Worm (Caenorhabditis elegans) whole organism, young adult: Measurements from ENCODE around the gene C35C5.8.

Experiments
- B0035.1 ChIP-seq: sonication (generic microtip); optimal IDR thresholded peaks from 2 replicates; lab custom pipeline; 2016; ENCODE audit warnings: missing genetic modification characterization, mild to moderate bottlenecking, missing compliant biosample characterization, missing genotype, missing genetic modification reagents
- B0261.1 ChIP-seq: sonication (generic microtip); optimal IDR thresholded peaks from 2 replicates; lab custom pipeline; 2016; ENCODE audit warnings: mild to moderate bottlenecking, missing genetic modification characterization, moderate library complexity, missing compliant biosample characterization
- C17E4.6 ChIP-seq: fragments of 200-800 bp; sonication (Bioruptor generic); IDR thresholded peaks from 2 replicates; pipeline ENCODE4 v1.3.6; 2022; ENCODE audit warnings: missing genetic modification reagents, missing genetic modification characterization, missing compliant biosample characterization
- F10E7.11 ChIP-seq: sonication (generic microtip); optimal IDR thresholded peaks from 2 replicates; lab custom pipeline; 2017; ENCODE audit warnings: mild to moderate bottlenecking, missing genetic modification characterization, moderate library complexity, missing compliant biosample characterization
- F23B12.7 ChIP-seq: sonication (generic microtip); optimal IDR thresholded peaks from 2 replicates; lab custom pipeline; 2017; ENCODE audit warnings: missing genetic modification characterization, mild to moderate bottlenecking, missing compliant biosample characterization, antibody characterized with exemption, moderate library complexity; ENCODE audit not compliant: insufficient read depth
- F52B5.7 ChIP-seq: sonication (generic microtip); optimal IDR thresholded peaks from 2 replicates; lab custom pipeline; 2016; ENCODE audit warnings: mild to moderate bottlenecking, missing genetic modification characterization, missing compliant biosample characterization
- T07F8.4 ChIP-seq: sonication (generic microtip); optimal IDR thresholded peaks from 2 replicates; lab custom pipeline; 2016; ENCODE audit warnings: mild to moderate bottlenecking, missing genetic modification characterization, moderate library complexity, missing compliant biosample characterization
- Y53F4B.3 ChIP-seq: fragments of 200-800 bp; sonication (Bioruptor generic); IDR thresholded peaks from 2 replicates; pipeline ENCODE4 v1.3.6; 2022; ENCODE audit warnings: missing genetic modification reagents, missing genetic modification characterization, missing compliant biosample characterization
- Y95B8A.8 ChIP-seq: fragments of 200-800 bp; sonication (Bioruptor generic); IDR thresholded peaks from 2 replicates; pipeline ENCODE4 v1.3.6; 2022; ENCODE audit warnings: missing genetic modification reagents, missing genetic modification characterization, missing compliant biosample characterization
- aptf-2 ChIP-seq: fragments of 200-800 bp; sonication (Bioruptor generic); conservative IDR thresholded peaks from 2 replicates; pipeline ENCODE4 v1.3.6; 2022; ENCODE audit warnings: missing genetic modification reagents, missing genetic modification characterization, missing compliant biosample characterization
- aptf-3 ChIP-seq: fragments of 200-800 bp; sonication (Bioruptor generic); IDR thresholded peaks from 2 replicates; pipeline ENCODE4 v1.3.6; 2022; ENCODE audit warnings: missing genetic modification characterization, missing compliant biosample characterization
- attf-3 ChIP-seq: fragments of 200-800 bp; sonication (Bioruptor generic); conservative IDR thresholded peaks from 2 replicates; pipeline ENCODE4 v1.3.6; 2022; ENCODE audit warnings: missing genetic modification reagents, missing genetic modification characterization, missing compliant biosample characterization
- attf-5 ChIP-seq: fragments of 200-800 bp; sonication (Bioruptor generic); optimal IDR thresholded peaks from 2 replicates; lab custom pipeline; 2018; ENCODE audit warnings: mild to moderate bottlenecking, missing genetic modification characterization, missing compliant biosample characterization
- ceh-27 ChIP-seq: fragments of 200-800 bp; sonication (Bioruptor generic); optimal IDR thresholded peaks from 2 replicates; lab custom pipeline; 2018; ENCODE audit warnings: mild to moderate bottlenecking, missing genetic modification characterization, moderate library complexity, missing compliant biosample characterization
- ceh-58 ChIP-seq: fragments of 200-800 bp; sonication (Bioruptor generic); IDR thresholded peaks from 2 replicates; pipeline ENCODE4 v1.3.6; 2022; ENCODE audit warnings: missing genetic modification characterization, missing compliant biosample characterization
- die-1 ChIP-seq: sonication (generic microtip); optimal IDR thresholded peaks from 2 replicates; lab custom pipeline; 2016; ENCODE audit warnings: missing genotype, mild to moderate bottlenecking, missing genetic modification characterization, missing compliant biosample characterization
- dox-1 ChIP-seq: fragments of 200-800 bp; sonication (Bioruptor generic); IDR thresholded peaks from 2 replicates; pipeline ENCODE4 v1.3.6; 2022; ENCODE audit warnings: missing genetic modification reagents, missing genetic modification characterization, missing compliant biosample characterization
- hmg-1.2 ChIP-seq: fragments of 200-800 bp; sonication (Bioruptor generic); IDR thresholded peaks from 2 replicates; pipeline ENCODE4 v1.3.6; 2022; ENCODE audit warnings: missing genetic modification reagents, missing genetic modification characterization, missing compliant biosample characterization
- hsf-1 ChIP-seq: fragments of 200-800 bp; sonication (Bioruptor generic); IDR thresholded peaks from 2 replicates; pipeline ENCODE4 v1.3.6; 2022; ENCODE audit warnings: missing genetic modification reagents, missing genetic modification characterization, missing compliant biosample characterization
- let-607 ChIP-seq, 2 experiments: fragments of 200-800 bp in 1 of 2; sonication (Bioruptor generic) in 1 of 2; sonication (generic microtip) in 1 of 2; optimal IDR thresholded peaks; 2 replicates each; lab custom pipeline; 2016 to 2018; ENCODE audit warnings: mild to moderate bottlenecking in 2 of 2, missing compliant biosample characterization in 2 of 2, missing genetic modification characterization in 2 of 2, moderate library complexity in 2 of 2, missing genotype in 1 of 2
- nfya-1 ChIP-seq: sonication (generic microtip); optimal IDR thresholded peaks from 2 replicates; lab custom pipeline; 2017; ENCODE audit warnings: antibody characterized with exemption, missing compliant biosample characterization, missing genetic modification characterization, borderline replicate concordance; ENCODE audit not compliant: insufficient read depth
- nhr-90 ChIP-seq: sonication (generic microtip); optimal IDR thresholded peaks from 2 replicates; lab custom pipeline; 2016; ENCODE audit warnings: missing genotype, mild to moderate bottlenecking, missing genetic modification characterization, missing compliant biosample characterization
- rcor-1 ChIP-seq: fragments of 200-800 bp; sonication (Bioruptor generic); IDR thresholded peaks from 2 replicates; pipeline ENCODE4 v1.3.6; 2022; ENCODE audit warnings: missing genetic modification reagents, missing genetic modification characterization, missing compliant biosample characterization
- rec-8 ChIP-seq, 2 experiments: sonication (generic microtip); optimal IDR thresholded peaks; 2 replicates each; lab custom pipeline; 2016; ENCODE audit warnings: mild to moderate bottlenecking in 2 of 2, missing genetic modification characterization in 2 of 2, missing genetic modification reagents in 2 of 2, missing genotype in 2 of 2, missing biosample characterization in 1 of 2, missing compliant biosample characterization in 1 of 2, moderate library complexity in 1 of 2
- sea-2 ChIP-seq: fragments of 200-800 bp; sonication (Bioruptor generic); IDR thresholded peaks from 2 replicates; pipeline ENCODE4 v1.3.6; 2022; ENCODE audit warnings: missing genetic modification characterization, missing compliant biosample characterization
- snpc-1.3 ChIP-seq: sonication (generic microtip); optimal IDR thresholded peaks from 2 replicates; lab custom pipeline; 2017; ENCODE audit warnings: missing genetic modification characterization, mild to moderate bottlenecking, missing compliant biosample characterization, antibody characterized with exemption, moderate library complexity, missing genotype, missing genetic modification reagents; ENCODE audit not compliant: insufficient read depth
- somi-1 ChIP-seq: fragments of 200-800 bp; sonication (Bioruptor generic); optimal IDR thresholded peaks from 2 replicates; lab custom pipeline; 2018; ENCODE audit warnings: mild to moderate bottlenecking, missing genetic modification characterization, missing compliant biosample characterization
- tbp1 ChIP-seq: fragments of 200-800 bp; sonication (Bioruptor generic); optimal IDR thresholded peaks from 2 replicates; lab custom pipeline; 2018; ENCODE audit warnings: mild to moderate bottlenecking, missing genetic modification characterization, missing compliant biosample characterization
- tbx-9 ChIP-seq: sonication (generic microtip); optimal IDR thresholded peaks from 2 replicates; lab custom pipeline; 2016; ENCODE audit warnings: borderline replicate concordance, missing genetic modification characterization, inconsistent platforms, missing compliant biosample characterization
- unc-62 ChIP-seq: fragments of 150-350 bp; optimal IDR thresholded peaks from 2 replicates; lab custom pipeline; 2014; ENCODE audit warnings: missing biosample characterization, missing genetic modification reagents, missing genetic modification characterization
- zfh-2 ChIP-seq: fragments of 200-800 bp; sonication (Bioruptor generic); conservative IDR thresholded peaks from 2 replicates; pipeline ENCODE4 v1.3.6; 2022; ENCODE audit warnings: missing genetic modification reagents, missing genetic modification characterization, missing compliant biosample characterization

C35C5.8 gene

DNA sequence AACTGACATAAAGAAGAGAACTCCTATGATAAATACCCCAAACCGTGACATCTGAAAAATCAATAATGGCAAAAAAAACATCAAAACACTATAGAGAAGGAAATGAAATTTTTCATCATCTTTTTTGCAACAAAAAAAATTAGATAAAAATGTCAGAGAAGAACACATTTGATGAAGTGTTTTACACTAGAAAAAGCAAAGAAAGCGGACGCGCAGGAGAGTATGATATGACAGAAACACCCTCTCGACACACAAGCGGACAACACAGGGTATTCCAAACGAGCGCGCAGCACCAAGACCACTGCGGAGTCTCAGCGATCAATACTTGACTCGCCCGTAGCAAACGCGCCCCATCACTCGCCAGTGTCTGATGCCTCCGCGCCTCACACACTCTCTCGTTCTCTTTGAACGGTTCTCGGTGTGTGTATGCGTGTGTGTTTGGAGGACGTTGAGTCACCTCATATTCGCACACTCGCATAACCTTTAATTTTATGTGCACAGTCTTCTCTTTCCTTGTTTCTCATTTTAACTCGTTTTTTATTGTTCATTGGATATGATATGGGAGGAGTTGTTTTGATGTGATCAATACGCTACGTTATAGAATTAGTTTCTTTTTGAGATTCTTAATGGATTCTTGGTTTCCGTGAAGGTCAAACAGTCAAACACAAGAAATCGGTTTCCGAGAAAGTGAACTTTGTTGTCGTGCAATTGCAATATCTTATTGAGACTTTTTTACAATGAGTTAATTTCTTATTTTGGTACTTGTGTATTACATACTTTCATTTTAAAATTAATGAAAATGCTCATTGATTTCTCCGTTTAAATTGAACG lies 13.3 kb downstream of the C35C5.8 start, which contains the start of gene selt-1.1 (continued):
- peak; percentile 56; the same call in 1 of the 2 replicates for TF ChIP-seq rcor-1

DNA sequence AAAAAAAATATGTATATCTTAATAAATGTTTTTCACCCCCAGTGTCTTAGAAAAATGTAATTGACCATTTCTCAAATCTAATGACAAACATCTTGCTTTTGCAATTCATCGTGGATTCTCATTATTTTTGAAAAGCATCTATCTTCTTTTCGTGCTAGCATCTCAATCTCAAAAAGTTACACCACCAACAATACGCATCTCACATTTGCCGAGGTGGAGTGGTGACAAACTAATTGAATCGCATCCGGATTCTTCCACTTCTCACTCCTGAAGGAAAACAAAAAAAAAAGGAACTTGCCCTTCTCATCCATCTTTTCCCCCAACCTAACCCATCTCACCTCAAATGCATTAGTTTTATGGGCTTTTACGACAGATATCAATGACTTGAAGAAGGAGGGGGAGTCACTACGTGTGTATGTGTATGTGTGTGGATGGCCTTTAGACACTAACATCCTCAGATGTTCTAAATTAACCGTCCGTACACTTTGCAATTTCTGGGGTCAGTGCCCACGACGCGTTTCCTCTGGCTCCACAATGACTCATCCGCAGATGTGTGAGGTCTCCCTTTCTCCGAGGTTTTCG lies 14.1 kb downstream of the C35C5.8 start:
- TF ChIP-seq C17E4.6 (no peak), F23B12.7 (no peak), let-607 (tag; optimal IDR thresholded peaks at IDR 0.05; lab: Kevin White, UChicago) (no peak), tbx-9 (tag; lab: Kevin White, UChicago) (no peak), snpc-1.3 (tag; lab: Kevin White, UChicago) (no peak), aptf-3 (GFP tag; lab: Robert Waterston, UW) (no peak), hmg-1.2 (GFP tag; lab: Robert Waterston, UW) (no peak)

DNA sequence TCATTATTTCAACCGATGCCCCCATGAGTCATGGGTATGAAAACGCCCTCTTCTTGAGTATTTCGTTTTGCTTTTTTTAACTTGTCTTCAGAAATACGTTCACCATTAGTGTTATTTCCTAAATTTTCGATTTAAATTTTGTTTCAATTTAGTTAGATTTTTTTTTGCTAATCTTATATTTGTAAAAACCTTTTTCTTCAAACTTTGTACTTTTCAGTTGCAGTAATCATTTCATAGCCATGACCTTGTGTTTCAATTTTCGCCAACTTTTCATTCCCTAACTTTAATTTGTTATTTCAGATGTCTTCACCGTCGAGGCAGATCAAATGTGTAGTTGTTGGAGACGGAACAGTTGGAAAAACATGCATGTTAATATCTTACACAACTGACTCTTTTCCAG lies 14.9 kb downstream of the C35C5.8 start, which contains the start of gene mig-2:
Gene mig-2, plus strand, starts transcription at position 301 of the 400 bp plus-strand sequence.
- TF ChIP-seq Y95B8A.8 (GFP tag; lab: Robert Waterston, UW) (no peak), sea-2 (GFP tag; lab: Robert Waterston, UW) (no peak), unc-62 (GFP tag; lab: Kevin White, UChicago) (no peak), nhr-90 (tag; lab: Kevin White, UChicago) (no peak), F52B5.7 (tag; lab: Kevin White, UChicago) (no peak), ceh-58 (GFP tag; lab: Robert Waterston, UW) (no peak)
- TF ChIP-seq, all 124 proteins: peak for 0

DNA sequence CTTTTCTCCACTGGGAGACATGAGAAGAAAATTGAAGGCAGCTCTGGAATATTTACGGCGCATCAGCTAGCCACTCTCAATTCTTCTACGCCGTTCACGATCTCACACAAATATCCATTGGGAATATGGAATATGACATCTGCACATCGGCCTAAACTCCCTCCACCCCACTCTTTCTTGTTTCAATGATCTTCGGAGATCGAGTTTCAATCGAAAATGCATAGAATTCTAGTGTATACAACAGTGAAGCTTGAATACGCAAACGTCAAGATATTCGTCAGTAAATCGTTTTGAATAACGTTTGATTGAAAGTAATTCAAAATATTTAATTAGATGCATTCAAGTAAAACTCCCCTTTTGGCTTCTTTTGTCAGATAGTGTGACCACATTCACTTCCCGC lies 18.4 kb downstream of the C35C5.8 start:
- TF ChIP-seq T07F8.4 (tag; lab: Kevin White, UChicago), result no peak
- no peak for TF ChIP-seq hsf-1 (GFP tag; lab: Robert Waterston, UW)
- TF ChIP-seq Y53F4B.3 (GFP tag; lab: Robert Waterston, UW), result no peak
- TF ChIP-seq die-1 (tag; lab: Kevin White, UChicago), result no peak

DNA sequence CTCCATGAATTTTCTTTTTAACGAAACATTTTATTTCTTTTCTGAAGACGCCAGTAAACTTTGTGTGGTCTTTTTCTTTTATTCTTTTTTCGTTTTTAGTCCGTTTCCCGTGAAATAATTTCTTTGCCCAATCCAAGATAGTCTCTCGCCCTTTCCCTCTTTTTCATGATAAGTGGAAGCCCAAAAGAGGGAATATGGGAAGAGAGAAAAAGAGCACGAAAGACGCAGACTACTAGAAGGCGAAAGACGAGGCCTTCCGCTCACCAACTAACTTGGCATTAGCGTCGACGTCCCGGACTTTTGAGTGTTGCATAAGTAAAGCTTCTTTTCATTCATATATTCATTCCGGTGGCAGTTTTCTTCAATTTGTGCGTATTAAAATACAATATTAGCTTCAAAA lies 19.5 kb downstream of the C35C5.8 start:
- TF ChIP-seq B0035.1 (tag; lab: Kevin White, UChicago) (no peak), B0261.1 (no peak), zfh-2 (GFP tag; lab: Robert Waterston, UW) (no peak), attf-3 (no peak), attf-5 (no peak), aptf-3 (GFP tag; lab: Robert Waterston, UW) (no peak), F10E7.11 (tag; lab: Kevin White, UChicago) (no peak), nfya-1 (tag; lab: Kevin White, UChicago) (no peak), somi-1 (GFP tag; lab: Kevin White, UChicago) (no peak), aptf-2 (GFP tag; lab: Robert Waterston, UW) (no peak), ceh-27 (GFP tag; lab: Kevin White, UChicago) (no peak), dox-1 (GFP tag; lab: Robert Waterston, UW) (no peak), rec-8 (tag; optimal IDR thresholded peaks at IDR 0.05; lab: Kevin White, UChicago) (no peak), tbp1 (GFP tag; lab: Kevin White, UChicago) (no peak)
- TF ChIP-seq, all 124 proteins: peak for 0
